Worm (Caenorhabditis elegans): ENCODE data around the gene nhr-210.

ce11 chrV:477664-478212 is 41.6 kb downstream of the nhr-210 start, which contains the start of gene nhr-55:
- TF ChIP-seq nhr-11 (tag; optimal IDR thresholded peaks at IDR 0.05) (no peak), ceh-82 (tag; optimal IDR thresholded peaks at IDR 0.05) (no peak), egl-27 (tag; optimal IDR thresholded peaks at IDR 0.05) (no peak), skn-1 (tag; optimal IDR thresholded peaks at IDR 0.05) (no peak), ama-1 (optimal IDR thresholded peaks at IDR 0.05) (no peak), nhr-23 (tag; optimal IDR thresholded peaks at IDR 0.05) (no peak), lin-39 (tag; optimal IDR thresholded peaks at IDR 0.05) (no peak), F13H6.1 (tag; optimal IDR thresholded peaks at IDR 0.05) (no peak), lsy-2 (tag; optimal IDR thresholded peaks at IDR 0.05) (no peak), nhr-77 (tag; optimal IDR thresholded peaks at IDR 0.05) (no peak), gmeb-1 (tag; optimal IDR thresholded peaks at IDR 0.05) (no peak), nhr-25 (tag; optimal IDR thresholded peaks at IDR 0.05) (no peak)

All from whole organism, L2 larva.